Fruit fly (Drosophila melanogaster): ENCODE data around the gene Mp.

Gene Mp

DNA sequence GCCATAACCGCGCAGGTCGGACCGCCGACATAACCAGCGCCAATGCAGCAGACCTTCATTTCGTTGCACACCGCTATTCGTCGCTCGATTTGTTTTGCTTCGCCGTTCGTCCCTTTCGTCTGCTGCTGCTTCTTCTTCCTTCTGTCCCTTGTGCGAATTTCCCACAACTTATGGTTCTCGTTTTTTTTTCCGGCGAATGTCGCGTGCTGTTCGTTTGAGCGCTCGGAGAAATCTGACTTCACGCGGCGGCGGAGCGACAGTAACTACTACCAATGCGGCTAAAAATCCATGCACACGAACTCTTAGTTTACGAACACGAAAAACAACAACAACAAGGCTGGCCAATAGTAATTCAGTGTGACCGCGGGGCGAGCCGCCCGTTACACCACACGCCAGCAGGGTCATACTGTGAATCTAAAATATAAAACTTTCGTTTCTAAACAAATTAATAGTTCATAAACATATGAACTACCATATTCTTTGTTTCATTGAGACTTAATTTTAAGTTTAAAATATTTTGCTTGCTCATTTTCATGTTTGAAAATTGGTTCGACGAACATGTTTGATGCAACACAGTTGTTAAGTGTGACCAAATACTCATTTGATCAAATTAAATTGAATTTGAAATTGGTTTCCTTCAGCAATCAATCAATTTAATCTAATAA lies 34.0 kb upstream of the Mp start, which contains the start of gene sgl (continued):
- TF ChIP-seq CG11398 (GFP tag; optimal IDR thresholded peaks at IDR 0.05): peak; percentile 56
- no peak for TF ChIP-seq Max (GFP tag; optimal IDR thresholded peaks at IDR 0.05)
- TF ChIP-seq CG31388 (GFP tag; optimal IDR thresholded peaks at IDR 0.05): no peak
- TF ChIP-seq CG12769 (tag; optimal IDR thresholded peaks at IDR 0.05): no peak
- peak; percentile 79 for TF ChIP-seq sens (GFP tag)
- TF ChIP-seq Eip74EF (GFP tag; optimal IDR thresholded peaks at IDR 0.05): peak in 1 of 2 experiments; percentile 4
- TF ChIP-seq CG12299 (tag; optimal IDR thresholded peaks at IDR 0.05): no peak
- no peak for TF ChIP-seq ems (GFP tag; optimal IDR thresholded peaks at IDR 0.05)
- no peak for TF ChIP-seq CG30431 (GFP tag; optimal IDR thresholded peaks at IDR 0.05)
- TF ChIP-seq CG6254 (GFP tag; optimal IDR thresholded peaks at IDR 0.05): no peak
- peak; percentile 100 for TF ChIP-seq Nf-YC (tag; optimal IDR thresholded peaks at IDR 0.05)
- no peak for TF ChIP-seq Taf1 (GFP tag; IDR thresholded peaks at IDR 0.05)
- peak; percentile 7 for TF ChIP-seq CG3838 (GFP tag; optimal IDR thresholded peaks at IDR 0.05)
- no peak for TF ChIP-seq ap (GFP tag; IDR thresholded peaks at IDR 0.05)
- TF ChIP-seq CG31365 (tag; optimal IDR thresholded peaks at IDR 0.05): no peak
- TF ChIP-seq Doc3 (GFP tag; IDR thresholded peaks at IDR 0.05; ENCODE audit: partially characterized antibody): peak; percentile 43; the same call in 1 of the 3 replicates
- TF ChIP-seq Dp (GFP tag; optimal IDR thresholded peaks at IDR 0.05): peak; percentile 66
- TF ChIP-seq CG31224 (GFP tag; IDR thresholded peaks at IDR 0.05): no peak
- no peak for TF ChIP-seq bsh (GFP tag; optimal IDR thresholded peaks at IDR 0.05)
- peak; percentile 20 to 31 for TF ChIP-seq Hr51 (GFP tag; optimal IDR thresholded peaks at IDR 0.05)
- no peak for TF ChIP-seq lbe (GFP tag; optimal IDR thresholded peaks at IDR 0.05)
- TF ChIP-seq CG6765 (GFP tag; optimal IDR thresholded peaks at IDR 0.05): peak; percentile 38
- peak; percentile 30 for TF ChIP-seq zen (tag; optimal IDR thresholded peaks at IDR 0.05)
- no peak for TF ChIP-seq gt (GFP tag; IDR thresholded peaks at IDR 0.05)
- TF ChIP-seq CG18262 (tag; optimal IDR thresholded peaks at IDR 0.05): peak; percentile 41

DNA sequence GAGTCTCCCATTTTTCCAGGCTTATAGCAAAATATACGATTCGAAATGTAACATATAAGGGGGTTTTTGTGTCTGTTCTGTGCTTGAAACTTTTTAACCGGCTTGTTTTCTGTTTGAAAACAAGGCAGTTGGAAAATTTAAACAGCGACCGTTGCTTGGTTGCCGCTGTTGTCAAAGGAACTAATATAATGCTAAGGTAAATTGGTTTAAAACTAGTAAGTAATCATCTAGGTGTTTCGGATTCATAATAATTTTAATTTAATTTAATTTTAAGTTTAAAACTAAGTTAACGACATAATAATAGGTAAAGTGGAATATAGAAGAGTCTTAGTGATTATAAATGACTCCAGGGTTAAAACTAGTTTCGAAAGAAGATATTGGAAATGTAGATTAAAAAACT lies 30.8 kb upstream of the Mp start, which contains the start of gene CG10064:
CG10064 (minus strand) TSS at position 101 of the 400 bp plus-strand sequence.
- no peak for TF ChIP-seq CG13287 (GFP tag; IDR thresholded peaks at IDR 0.05; ENCODE audit: partially characterized antibody)
- TF ChIP-seq CG10366 (GFP tag; IDR thresholded peaks at IDR 0.05): no peak
- no peak for TF ChIP-seq wor (GFP tag; IDR thresholded peaks at IDR 0.05)
- no peak for TF ChIP-seq psq (GFP tag; optimal IDR thresholded peaks at IDR 0.05)
- TF ChIP-seq CG13424 (tag; optimal IDR thresholded peaks at IDR 0.05): no peak
- no peak for TF ChIP-seq ci (GFP tag; IDR thresholded peaks at IDR 0.05)
- no peak for TF ChIP-seq hth (optimal IDR thresholded peaks at IDR 0.05)
- no peak for TF ChIP-seq Usf (GFP tag; optimal IDR thresholded peaks at IDR 0.05)
- TF ChIP-seq Lim3 (GFP tag; IDR thresholded peaks at IDR 0.05): no peak
- no peak for TF ChIP-seq CG13894 (tag; optimal IDR thresholded peaks at IDR 0.05)
- no peak for TF ChIP-seq CG17802 (tag; optimal IDR thresholded peaks at IDR 0.05)
- TF ChIP-seq CoRest (tag; optimal IDR thresholded peaks at IDR 0.05): no peak
- TF ChIP-seq CG3163 (GFP tag; optimal IDR thresholded peaks at IDR 0.05): no peak
- TF ChIP-seq zen (tag; optimal IDR thresholded peaks at IDR 0.05): no peak
- no peak for TF ChIP-seq MESR4 (GFP tag; optimal IDR thresholded peaks at IDR 0.05)
- no peak for TF ChIP-seq GATAe (GFP tag; conservative IDR thresholded peaks at IDR 0.05)
- no peak for TF ChIP-seq CG12071 (GFP tag; optimal IDR thresholded peaks at IDR 0.05)
- no peak for TF ChIP-seq CG8089 (GFP tag; optimal IDR thresholded peaks at IDR 0.05)
